Worm (Caenorhabditis elegans) whole organism, young adult: ENCODE measurements around the gene grl-18.

Source experiments
- B0336.3 ChIP-seq: fragments of 200-800 bp; sonication (Bioruptor generic); IDR thresholded peaks from 2 replicates; pipeline ENCODE4 v1.3.6; 2022; ENCODE audit warnings: missing genetic modification characterization, missing compliant biosample characterization
- D2030.7 ChIP-seq: fragments of 200-800 bp; sonication (Bioruptor generic); IDR thresholded peaks from 2 replicates; pipeline ENCODE4 v1.3.6; 2022; ENCODE audit warnings: missing genetic modification reagents, missing genetic modification characterization, missing compliant biosample characterization
- F33H1.4 ChIP-seq: fragments of 200-800 bp; sonication (Bioruptor generic); IDR thresholded peaks from 2 replicates; pipeline ENCODE4 v1.3.6; 2022; ENCODE audit warnings: missing genetic modification reagents, missing genetic modification characterization, missing compliant biosample characterization
- K12H6.12 ChIP-seq: fragments of 200-800 bp; sonication (Bioruptor generic); optimal IDR thresholded peaks from 2 replicates; lab custom pipeline; 2018; ENCODE audit warnings: mild to moderate bottlenecking, missing genetic modification characterization, missing compliant biosample characterization
- ama-1 ChIP-seq, 3 experiments: fragments of 150-350 bp in 1 of 3; sonication (generic microtip) in 2 of 3; optimal IDR thresholded peaks; 2 replicates each; lab custom pipeline; 2014 to 2018; ENCODE audit warnings: missing biosample characterization in 2 of 3, missing genetic modification characterization in 2 of 3, missing genetic modification reagents in 2 of 3
- ceh-27 ChIP-seq: fragments of 200-800 bp; sonication (Bioruptor generic); optimal IDR thresholded peaks from 2 replicates; lab custom pipeline; 2018; ENCODE audit warnings: mild to moderate bottlenecking, missing genetic modification characterization, moderate library complexity, missing compliant biosample characterization
- ceh-40 ChIP-seq: fragments of 200-800 bp; sonication (Bioruptor generic); IDR thresholded peaks from 2 replicates; pipeline ENCODE4 v1.3.6; 2022; ENCODE audit warnings: missing genetic modification characterization, missing compliant biosample characterization
- gei-17 ChIP-seq: fragments of 200-800 bp; sonication (Bioruptor generic); optimal IDR thresholded peaks from 2 replicates; lab custom pipeline; 2018; ENCODE audit warnings: mild to moderate bottlenecking, missing genetic modification characterization, missing compliant biosample characterization
- hmg-1.2 ChIP-seq: fragments of 200-800 bp; sonication (Bioruptor generic); IDR thresholded peaks from 2 replicates; pipeline ENCODE4 v1.3.6; 2022; ENCODE audit warnings: missing genetic modification reagents, missing genetic modification characterization, missing compliant biosample characterization
- lin-35 ChIP-seq, 3 experiments: fragments of 150-350 bp in 2 of 3; sonication (generic microtip) in 1 of 3; optimal IDR thresholded peaks; 2 replicates each; lab custom pipeline; 2014 to 2018; ENCODE audit warnings: missing biosample characterization in 3 of 3, missing genetic modification characterization in 3 of 3, missing genetic modification reagents in 3 of 3
- nfya-1 ChIP-seq: sonication (generic microtip); optimal IDR thresholded peaks from 2 replicates; lab custom pipeline; 2017; ENCODE audit warnings: antibody characterized with exemption, missing compliant biosample characterization, missing genetic modification characterization, borderline replicate concordance; ENCODE audit not compliant: insufficient read depth
- sea-2 ChIP-seq: fragments of 200-800 bp; sonication (Bioruptor generic); IDR thresholded peaks from 2 replicates; pipeline ENCODE4 v1.3.6; 2022; ENCODE audit warnings: missing genetic modification characterization, missing compliant biosample characterization
- unc-130 ChIP-seq: sonication (generic microtip); optimal IDR thresholded peaks from 2 replicates; lab custom pipeline; 2016; ENCODE audit warnings: missing genetic modification reagents, missing genetic modification characterization, missing compliant biosample characterization

ce11 chrV:5484866-5485265 lies 3.8 kb downstream of the grl-18 start, which contains the start of gene srg-65:
- no peak for TF ChIP-seq nfya-1 (tag; lab: Kevin White, UChicago)
- TF ChIP-seq ama-1 (optimal IDR thresholded peaks at IDR 0.05; lab: Kevin White, UChicago): no peak
- TF ChIP-seq ama-1 (GFP tag; optimal IDR thresholded peaks at IDR 0.05; lab: Kevin White, UChicago): no peak
- no peak for TF ChIP-seq sea-2 (GFP tag; lab: Robert Waterston, UW)
- no peak for TF ChIP-seq unc-130 (GFP tag; lab: Kevin White, UChicago)
- no peak for TF ChIP-seq hmg-1.2
- no peak for TF ChIP-seq lin-35 (GFP tag; optimal IDR thresholded peaks at IDR 0.05; lab: Kevin White, UChicago)
- TF ChIP-seq F33H1.4 (GFP tag; lab: Robert Waterston, UW): no peak
- TF ChIP-seq K12H6.12: no peak
- no peak for TF ChIP-seq B0336.3 (GFP tag; lab: Robert Waterston, UW)
- TF ChIP-seq gei-17 (GFP tag; lab: Kevin White, UChicago): no peak
- no peak for TF ChIP-seq ceh-40
- no peak for TF ChIP-seq D2030.7 (GFP tag; lab: Robert Waterston, UW)
- TF ChIP-seq ceh-27: no peak
